Fruit fly (Drosophila melanogaster): Measurements from ENCODE around the gene Aos1.

Gene Aos1

DNA sequence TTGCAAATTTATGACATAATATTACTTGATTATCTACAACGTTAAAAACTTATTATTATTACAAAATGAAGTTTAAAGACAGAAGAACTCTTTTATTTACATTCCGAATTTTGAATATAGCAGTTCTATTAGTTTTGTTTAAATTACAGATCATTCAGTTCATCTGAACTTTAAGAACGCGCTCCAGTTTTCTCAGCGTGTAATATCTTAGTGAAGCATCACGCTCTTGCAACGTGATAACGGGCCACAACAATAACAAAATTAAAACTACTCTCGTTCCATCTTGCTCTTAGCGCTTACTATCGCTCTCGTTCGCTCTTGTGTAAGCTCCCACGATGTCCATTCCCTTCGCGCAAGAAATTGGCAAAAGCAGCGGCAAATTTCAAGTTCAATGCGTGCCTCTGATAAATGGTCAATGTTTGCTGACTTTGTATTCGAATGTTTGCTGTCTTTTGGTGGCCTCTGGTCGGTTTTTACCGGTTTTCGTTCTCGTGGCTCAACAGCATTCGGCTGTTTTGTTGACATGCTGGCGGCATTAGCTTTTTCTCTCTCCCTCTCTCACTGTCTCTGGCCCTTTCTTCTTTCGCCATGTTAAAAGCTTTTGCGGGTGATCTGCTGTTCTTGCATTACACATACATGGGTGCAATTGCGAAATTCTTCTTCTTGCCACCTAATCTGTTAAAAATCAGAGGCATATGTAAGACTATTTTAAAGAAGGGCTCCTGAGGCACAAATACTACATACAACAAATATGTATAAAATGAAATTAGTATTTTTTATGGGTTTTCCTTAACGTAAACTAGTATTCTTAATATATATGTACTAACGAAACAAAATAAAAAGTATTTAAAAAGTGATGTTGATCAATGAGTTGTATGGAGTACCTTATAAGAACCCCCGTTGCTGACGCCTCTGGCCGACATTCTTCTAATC, 9.2 kb upstream of the Aos1 start (continued):
- TF ChIP-seq maf-S (GFP tag; optimal IDR thresholded peaks at IDR 0.05) = no peak
- TF ChIP-seq CG8765 (GFP tag; IDR thresholded peaks at IDR 0.05) = no peak
- TF ChIP-seq fd3F (GFP tag; optimal IDR thresholded peaks at IDR 0.05) = no peak
- peak; percentile 21 for TF ChIP-seq CG18262 (tag; optimal IDR thresholded peaks at IDR 0.05)
- TF ChIP-seq CG13296 (GFP tag; optimal IDR thresholded peaks at IDR 0.05) = peak; percentile 9
- TF ChIP-seq ash1 (GFP tag; optimal IDR thresholded peaks at IDR 0.05) = no peak
- peak; percentile 23 for TF ChIP-seq Max (GFP tag; optimal IDR thresholded peaks at IDR 0.05)
- no peak for TF ChIP-seq sima (GFP tag; optimal IDR thresholded peaks at IDR 0.05)
- no peak for TF ChIP-seq p53 (GFP tag; optimal IDR thresholded peaks at IDR 0.05)
- TF ChIP-seq CG3065 (GFP tag; optimal IDR thresholded peaks at IDR 0.05) = no peak
- TF ChIP-seq Hey (tag; optimal IDR thresholded peaks at IDR 0.05) = no peak
- TF ChIP-seq CG12659 (GFP tag; optimal IDR thresholded peaks at IDR 0.05) = peak; percentile 43
- TF ChIP-seq Chrac-16 (GFP tag; optimal IDR thresholded peaks at IDR 0.05) = no peak
- no peak for TF ChIP-seq Camta (GFP tag; optimal IDR thresholded peaks at IDR 0.05)
- TF ChIP-seq CG2202 (tag; optimal IDR thresholded peaks at IDR 0.05) = no peak
- peak; percentile 39 for TF ChIP-seq Atf6 (GFP tag; IDR thresholded peaks at IDR 0.05)
- TF ChIP-seq CG9932 (GFP tag; IDR thresholded peaks at IDR 0.05) = peak; percentile 59
- no peak for TF ChIP-seq ssp (GFP tag; IDR thresholded peaks at IDR 0.05)
- TF ChIP-seq Dll (GFP tag; IDR thresholded peaks at IDR 0.05; ENCODE audit: partially characterized antibody) = no peak
- no peak for TF ChIP-seq ac (GFP tag; optimal IDR thresholded peaks at IDR 0.05)
- no peak for TF ChIP-seq dati (GFP tag; IDR thresholded peaks at IDR 0.05)
- no peak for TF ChIP-seq CG2889 (GFP tag; IDR thresholded peaks at IDR 0.05)
- TF ChIP-seq Hr3 (GFP tag; optimal IDR thresholded peaks at IDR 0.05) = no peak
- no peak for TF ChIP-seq CTCF (GFP tag; optimal IDR thresholded peaks at IDR 0.05)
- TF ChIP-seq dm (GFP tag; optimal IDR thresholded peaks at IDR 0.05) = no peak
- TF ChIP-seq CG32772 (GFP tag; IDR thresholded peaks at IDR 0.05) = no peak
- no peak for TF ChIP-seq CG6791 (GFP tag; IDR thresholded peaks at IDR 0.05; ENCODE audit: partially characterized antibody)
- TF ChIP-seq CG15601 (tag; optimal IDR thresholded peaks at IDR 0.05) = no peak
- TF ChIP-seq CG34422 (GFP tag; IDR thresholded peaks at IDR 0.05) = no peak
- TF ChIP-seq HmgZ (tag; optimal IDR thresholded peaks at IDR 0.05) = no peak
- peak; percentile 6 for TF ChIP-seq sug (tag; optimal IDR thresholded peaks at IDR 0.05)
- TF ChIP-seq E2f2 (GFP tag; IDR thresholded peaks at IDR 0.05) = peak; percentile 8; the same call in 1 of the 2 replicates
- no peak for TF ChIP-seq CG33557 (GFP tag; optimal IDR thresholded peaks at IDR 0.05)
- no peak for TF ChIP-seq gcm (GFP tag; optimal IDR thresholded peaks at IDR 0.05)
- TF ChIP-seq sens (GFP tag) = peak; percentile 79
- no peak for TF ChIP-seq Asciz (GFP tag; optimal IDR thresholded peaks at IDR 0.05)
- TF ChIP-seq gt (GFP tag; IDR thresholded peaks at IDR 0.05) = no peak
- no peak for TF ChIP-seq Kr (GFP tag; optimal IDR thresholded peaks at IDR 0.05)
- no peak for TF ChIP-seq Doc3 (GFP tag; IDR thresholded peaks at IDR 0.05; ENCODE audit: partially characterized antibody)
- no peak; the same call in 3 of the 4 replicates for TF ChIP-seq chinmo (GFP tag; IDR thresholded peaks at IDR 0.05; ENCODE audit: partially characterized antibody)
- TF ChIP-seq CG30431 (GFP tag; optimal IDR thresholded peaks at IDR 0.05) = no peak
- peak; percentile 41 for TF ChIP-seq CG3995 (GFP tag; optimal IDR thresholded peaks at IDR 0.05)
- peak in 1 of 2 experiments; percentile 27 for TF ChIP-seq Pdp1 (GFP tag; optimal IDR thresholded peaks at IDR 0.05)
- no peak for TF ChIP-seq br (optimal IDR thresholded peaks at IDR 0.05)
- TF ChIP-seq CG5245 (GFP tag; optimal IDR thresholded peaks at IDR 0.05) = no peak
- TF ChIP-seq unpg (GFP tag; optimal IDR thresholded peaks at IDR 0.05) = peak; percentile 34
- TF ChIP-seq NK7.1 (GFP tag; optimal IDR thresholded peaks at IDR 0.05) = no peak
- TF ChIP-seq dan (GFP tag; IDR thresholded peaks at IDR 0.05) = no peak
- peak; percentile 13 for TF ChIP-seq CG17385 (GFP tag; optimal IDR thresholded peaks at IDR 0.05)
- TF ChIP-seq CG12942 (GFP tag; optimal IDR thresholded peaks at IDR 0.05) = no peak
- no peak for TF ChIP-seq luna (GFP tag; optimal IDR thresholded peaks at IDR 0.05)
